Worm (Caenorhabditis elegans): ENCODE measurements around the gene dnj-18.
A peak's percentile ranks its signal among the peaks of the same experiment; 100 is the strongest.

- TF ChIP-seq ceh-82 (tag; optimal IDR thresholded peaks at IDR 0.05), result no peak
- no peak for TF ChIP-seq unc-62 (GFP tag; optimal IDR thresholded peaks at IDR 0.05)
- TF ChIP-seq pha-4 (tag; optimal IDR thresholded peaks at IDR 0.05), result peak; percentile 81
Measured at ce11 chrIII:4689595-4689994, 8.3 kb upstream of the dnj-18 start.
